Fruit fly (Drosophila melanogaster) whole organism, wandering third instar larva: Measurements from ENCODE around the gene Naa15-16.

Experiments used
- Abd-B ChIP-seq: fragments of >200 bp; optimal IDR thresholded peaks from 2 replicates; lab custom pipeline; 2017; ENCODE audit warnings: missing biosample characterization, missing genetic modification characterization
- CG32264 ChIP-seq: fragments of 200-800 bp; sonication (Bioruptor generic); optimal IDR thresholded peaks from 2 replicates; lab custom pipeline; 2016; ENCODE audit warnings: missing biosample characterization, missing genetic modification characterization
- CG9705 ChIP-seq: fragments of 200-800 bp; sonication (Bioruptor generic); optimal IDR thresholded peaks from 2 replicates; lab custom pipeline; 2018; ENCODE audit warnings: missing biosample characterization, mild to moderate bottlenecking, missing genetic modification characterization
- CrebA ChIP-seq: fragments of 200-800 bp; sonication (Bioruptor generic); optimal IDR thresholded peaks from 2 replicates; lab custom pipeline; 2016; ENCODE audit warnings: missing biosample characterization, mild to moderate bottlenecking, missing genetic modification characterization, borderline replicate concordance
- Dfd ChIP-seq: fragments of >200 bp; optimal IDR thresholded peaks from 2 replicates; lab custom pipeline; 2017; ENCODE audit warnings: missing biosample characterization, missing genetic modification characterization
- Dif ChIP-seq: fragments of 200-275, 200-300 bp; sonication (Bioruptor generic); optimal IDR thresholded peaks from 2 replicates; lab custom pipeline; 2018; ENCODE audit warnings: missing biosample characterization, missing genetic modification characterization; ENCODE audit not compliant: partially characterized antibody
- GATAd ChIP-seq: sonication (Bioruptor generic); optimal IDR thresholded peaks from 2 replicates; lab custom pipeline; 2016; ENCODE audit warnings: missing biosample characterization, missing genetic modification characterization
- HLH106 ChIP-seq: fragments of 200-800 bp; optimal IDR thresholded peaks from 3 replicates; lab custom pipeline; 2019; ENCODE audit warnings: missing biosample characterization, mild to moderate bottlenecking, missing genetic modification characterization, moderate library complexity
- Hnf4 ChIP-seq: fragments of 200-800 bp; sonication (Bioruptor generic); optimal IDR thresholded peaks from 2 replicates; lab custom pipeline; 2016; ENCODE audit warnings: missing biosample characterization, mild to moderate bottlenecking, missing genetic modification characterization
- Hr78 ChIP-seq: fragments of >200 bp; optimal IDR thresholded peaks from 2 replicates; lab custom pipeline; 2017; ENCODE audit warnings: missing biosample characterization, missing genetic modification characterization
- Hr83 ChIP-seq: fragments of 200-300 bp; sonication (Bioruptor generic); optimal IDR thresholded peaks from 2 replicates; lab custom pipeline; 2016; ENCODE audit warnings: missing biosample characterization, mild to moderate bottlenecking, missing genetic modification characterization, moderate library complexity; ENCODE audit not compliant: poor library complexity, severe bottlenecking
- Jra ChIP-seq: sonication (Bioruptor generic); optimal IDR thresholded peaks from 2 replicates; lab custom pipeline; 2016; ENCODE audit warnings: missing biosample characterization, missing genetic modification characterization
- Mio ChIP-seq: sonication (Bioruptor generic); optimal IDR thresholded peaks from 2 replicates; lab custom pipeline; 2016; ENCODE audit warnings: missing biosample characterization, missing genetic modification characterization
- Myc ChIP-seq: fragments of >200 bp; optimal IDR thresholded peaks from 2 replicates; lab custom pipeline; 2017
- N ChIP-seq: fragments of >200 bp; optimal IDR thresholded peaks from 2 replicates; lab custom pipeline; 2018; ENCODE audit warnings: missing biosample characterization, missing external identifiers, missing genetic modification characterization
- OdsH ChIP-seq: fragments of 200-800 bp; sonication (Bioruptor generic); optimal IDR thresholded peaks from 2 replicates; lab custom pipeline; 2016; ENCODE audit warnings: missing biosample characterization, mild to moderate bottlenecking, missing genetic modification characterization
- Rel ChIP-seq, 2 experiments: fragments of 200-800 bp; sonication (Bioruptor generic) in 1 of 2; optimal IDR thresholded peaks; 2 replicates in 1 of 2; 3 replicates in 1 of 2; lab custom pipeline; 2016 to 2019; ENCODE audit warnings: mild to moderate bottlenecking in 2 of 2, missing biosample characterization in 2 of 2, missing genetic modification characterization in 2 of 2, moderate library complexity in 1 of 2
- Sp1 ChIP-seq: fragments of 200-800 bp; sonication (Bioruptor generic); optimal IDR thresholded peaks from 3 replicates; lab custom pipeline; 2019; ENCODE audit warnings: missing biosample characterization, mild to moderate bottlenecking, missing genetic modification characterization, moderate library complexity
- Vsx2 ChIP-seq: fragments of 200-300, 225-300 bp; sonication (Bioruptor generic); optimal IDR thresholded peaks from 2 replicates; lab custom pipeline; 2018; ENCODE audit warnings: missing biosample characterization, missing genetic modification characterization; ENCODE audit not compliant: partially characterized antibody
- br ChIP-seq: fragments of 200-800 bp; sonication (Bioruptor generic); optimal IDR thresholded peaks from 2 replicates; lab custom pipeline; 2016; ENCODE audit warnings: missing biosample characterization, missing genetic modification characterization
- brk ChIP-seq: fragments of 200-800 bp; sonication (Bioruptor generic); optimal IDR thresholded peaks from 2 replicates; lab custom pipeline; 2016; ENCODE audit warnings: missing biosample characterization, mild to moderate bottlenecking, missing genetic modification characterization
- dl ChIP-seq, 2 experiments: fragments of 175-275, 200-275 bp in 1 of 2; fragments of 200-275 bp in 1 of 2; sonication (Bioruptor generic); optimal IDR thresholded peaks; lab custom pipeline; 2018; ENCODE audit warnings: mild to moderate bottlenecking in 2 of 2, missing biosample characterization in 2 of 2, missing genetic modification characterization in 2 of 2, moderate library complexity in 2 of 2; ENCODE audit not compliant: partially characterized antibody in 2 of 2, insufficient read depth in 1 of 2
- dmrt93B ChIP-seq: fragments of 200-800 bp; sonication (Bioruptor generic); optimal IDR thresholded peaks from 2 replicates; lab custom pipeline; 2018; ENCODE audit warnings: missing biosample characterization, mild to moderate bottlenecking, missing genetic modification characterization
- dsf ChIP-seq: sonication (Bioruptor generic); optimal IDR thresholded peaks from 2 replicates; lab custom pipeline; 2016; ENCODE audit warnings: missing biosample characterization, missing genetic modification characterization, borderline replicate concordance
- ey ChIP-seq: fragments of 200-800 bp; sonication (Bioruptor generic); optimal IDR thresholded peaks from 2 replicates; lab custom pipeline; 2016; ENCODE audit warnings: missing biosample characterization, missing genetic modification characterization
- foxo ChIP-seq, 2 experiments: fragments of 200-800 bp; sonication (Bioruptor generic); optimal IDR thresholded peaks; 2 replicates in 1 of 2; 3 replicates in 1 of 2; lab custom pipeline; 2016 to 2017; ENCODE audit warnings: missing biosample characterization in 2 of 2, missing genetic modification characterization in 2 of 2
- fru ChIP-seq: fragments of 200-800 bp; sonication (Bioruptor generic); optimal IDR thresholded peaks from 3 replicates; lab custom pipeline; 2016; ENCODE audit warnings: missing biosample characterization, mild to moderate bottlenecking, missing genetic modification characterization
- h ChIP-seq: fragments of 200-800 bp; sonication (Bioruptor generic); optimal IDR thresholded peaks from 3 replicates; lab custom pipeline; 2016; ENCODE audit warnings: missing biosample characterization, mild to moderate bottlenecking, missing genetic modification characterization
- jim ChIP-seq: fragments of 175-275, 200-325 bp; sonication (Bioruptor generic); optimal IDR thresholded peaks from 2 replicates; lab custom pipeline; 2016; ENCODE audit warnings: missing biosample characterization, mild to moderate bottlenecking, missing genetic modification characterization
- lola ChIP-seq: fragments of >200 bp; optimal IDR thresholded peaks from 2 replicates; lab custom pipeline; 2017; ENCODE audit warnings: missing biosample characterization, missing genetic modification characterization
- pan ChIP-seq: fragments of >200 bp; optimal IDR thresholded peaks from 2 replicates; lab custom pipeline; 2017
- psq ChIP-seq: fragments of 200-800 bp; sonication (Bioruptor generic); optimal IDR thresholded peaks from 3 replicates; lab custom pipeline; 2017; ENCODE audit warnings: missing biosample characterization, mild to moderate bottlenecking, missing genetic modification characterization, moderate library complexity
- rgr ChIP-seq: fragments of 200-800 bp; sonication (Bioruptor generic); optimal IDR thresholded peaks from 3 replicates; lab custom pipeline; 2016; ENCODE audit warnings: missing biosample characterization, mild to moderate bottlenecking, missing genetic modification characterization
- sage ChIP-seq: fragments of 200-800 bp; sonication (Bioruptor generic); optimal IDR thresholded peaks from 2 replicates; lab custom pipeline; 2016; ENCODE audit warnings: missing biosample characterization, mild to moderate bottlenecking, missing genetic modification characterization
- sv ChIP-seq: fragments of 200-800 bp; sonication (Bioruptor generic); optimal IDR thresholded peaks from 3 replicates; lab custom pipeline; 2016; ENCODE audit warnings: missing biosample characterization, missing genetic modification characterization
- tai ChIP-seq: sonication (Bioruptor generic); optimal IDR thresholded peaks from 2 replicates; lab custom pipeline; 2016; ENCODE audit warnings: missing biosample characterization, missing genetic modification characterization
- usp ChIP-seq: fragments of >200 bp; optimal IDR thresholded peaks from 2 replicates; lab custom pipeline; 2017; ENCODE audit warnings: missing biosample characterization, missing genetic modification characterization
- woc ChIP-seq: sonication (Bioruptor generic); optimal IDR thresholded peaks from 2 replicates; lab custom pipeline; 2016; ENCODE audit warnings: missing biosample characterization, mild to moderate bottlenecking, missing genetic modification characterization

Gene Naa15-16

DNA sequence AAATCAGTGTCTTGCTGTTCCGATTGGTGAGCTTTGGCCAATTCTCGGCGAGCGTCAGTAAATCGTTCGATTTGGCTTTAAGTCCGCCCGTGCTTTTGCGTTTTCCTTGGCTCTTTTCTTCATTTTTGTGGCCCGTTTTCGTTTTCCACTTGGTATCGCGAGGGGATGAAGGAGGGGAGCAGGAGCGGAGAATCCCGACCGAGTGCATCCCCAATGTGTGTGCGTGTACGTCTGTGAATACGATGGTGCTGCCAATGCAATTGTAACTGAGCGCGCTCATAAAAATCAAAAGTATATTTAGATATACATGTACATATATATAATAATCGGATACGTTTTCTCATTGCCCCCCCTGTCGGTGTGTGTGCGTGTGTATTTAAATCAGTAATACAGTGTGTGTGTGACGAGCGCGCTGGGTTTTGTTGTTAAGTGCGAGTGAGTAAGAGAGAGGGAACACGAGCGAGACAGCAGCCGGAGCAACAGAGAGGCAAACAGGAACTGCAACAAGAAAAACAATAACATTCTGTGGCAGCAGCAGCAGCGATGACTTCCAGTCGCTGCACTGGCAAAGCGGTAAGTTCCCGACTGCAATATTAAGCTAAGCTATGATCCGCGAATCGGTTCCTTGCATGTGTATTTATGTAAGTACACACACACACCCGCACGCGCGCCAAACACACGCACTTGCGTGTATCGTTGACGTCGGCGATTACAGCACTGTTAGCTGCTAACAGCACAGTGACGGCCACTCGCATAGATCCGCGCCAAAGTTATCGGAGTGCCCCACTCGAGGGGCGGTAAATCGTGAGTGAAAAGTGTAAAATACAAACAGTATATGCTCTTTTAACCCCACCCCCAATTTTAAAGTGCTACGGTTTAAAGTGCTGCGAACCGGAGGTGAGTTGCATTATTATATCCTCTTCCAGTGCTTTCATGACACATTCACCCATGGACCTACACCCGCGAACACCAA lies 16.1 kb downstream of the Naa15-16 start:
- TF ChIP-seq woc (GFP tag; lab: Kevin White, UChicago) (peak; percentile 28), usp (GFP tag; lab: Kevin White, UChicago) (no peak), fru (GFP tag; lab: Kevin White, UChicago) (peak; percentile 65), N (GFP tag; lab: Kevin White, UChicago) (peak; percentile 76), OdsH (GFP tag; lab: Kevin White, UChicago) (peak; percentile 26), rgr (GFP tag; lab: Kevin White, UChicago) (peak; percentile 41), foxo (GFP tag; optimal IDR thresholded peaks at IDR 0.05; lab: Kevin White, UChicago) (peak in 1 of 2 experiments; percentile 62), dl (GFP tag; optimal IDR thresholded peaks at IDR 0.05; lab: Kevin White, UChicago; ENCODE audit: insufficient read depth in 1 of 2, partially characterized antibody in 2 of 2) (no peak), HLH106 (tag; lab: Kevin White, UChicago) (peak; percentile 58), h (GFP tag; lab: Kevin White, UChicago) (peak; percentile 18), psq (GFP tag; lab: Kevin White, UChicago) (no peak), Vsx2 (GFP tag; lab: Kevin White, UChicago) (no peak), Sp1 (GFP tag; lab: Kevin White, UChicago) (peak; percentile 30), br (GFP tag; lab: Kevin White, UChicago) (peak; percentile 47), ey (GFP tag; lab: Kevin White, UChicago) (peak; percentile 54), Rel (GFP tag; optimal IDR thresholded peaks at IDR 0.05; lab: Kevin White, UChicago) (peak; percentile 36), Rel (tag; optimal IDR thresholded peaks at IDR 0.05; lab: Kevin White, UChicago) (peak; percentile 93), sv (GFP tag; lab: Kevin White, UChicago) (peak; percentile 36), tai (GFP tag; lab: Kevin White, UChicago) (no peak)
- TF ChIP-seq, all 38 proteins: peak for 13

DNA sequence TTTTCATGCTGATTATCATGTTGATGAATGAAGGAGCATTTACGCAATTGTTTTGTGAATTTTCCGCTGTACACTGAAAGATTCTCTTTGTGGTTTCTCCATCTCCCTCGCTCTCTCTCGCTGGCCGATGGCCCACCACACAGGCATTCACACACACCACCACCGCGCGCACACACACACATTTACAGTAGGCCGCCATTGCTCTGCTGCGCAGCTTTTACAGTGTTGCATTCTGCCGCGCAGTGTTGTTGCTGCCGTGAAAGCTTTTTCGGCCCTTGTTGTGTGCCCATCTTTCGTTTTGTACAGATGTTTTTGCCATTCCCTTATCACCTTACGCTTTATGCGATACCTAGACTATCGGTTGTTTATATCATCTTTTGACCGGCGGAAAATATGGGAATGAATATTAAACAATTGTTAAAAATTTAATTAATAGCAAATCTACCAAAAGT lies 17.1 kb downstream of the Naa15-16 start:
- TF ChIP-seq CG9705 (GFP tag; lab: Kevin White, UChicago) = peak; percentile 9
- TF ChIP-seq Hr78 (GFP tag; lab: Kevin White, UChicago) = no peak
- no peak for TF ChIP-seq Vsx2 (GFP tag; lab: Kevin White, UChicago)
- TF ChIP-seq Jra = peak; percentile 16
- peak; percentile 79 for TF ChIP-seq Hr83 (GFP tag; lab: Kevin White, UChicago)
- no peak for TF ChIP-seq dsf
- no peak for TF ChIP-seq GATAd (GFP tag; lab: Kevin White, UChicago)
- TF ChIP-seq rgr (GFP tag; lab: Kevin White, UChicago) = peak; percentile 55
- no peak for TF ChIP-seq Myc (lab: Kevin White, UChicago)
- no peak for TF ChIP-seq usp (GFP tag; lab: Kevin White, UChicago)
- peak; percentile 7 for TF ChIP-seq fru (GFP tag; lab: Kevin White, UChicago)
- TF ChIP-seq h (GFP tag; lab: Kevin White, UChicago) = peak; percentile 76
- TF ChIP-seq Sp1 (GFP tag; lab: Kevin White, UChicago) = peak; percentile 26
- TF ChIP-seq Mio (GFP tag; lab: Kevin White, UChicago) = no peak
- peak; percentile 72 for TF ChIP-seq Hnf4 (GFP tag; lab: Kevin White, UChicago)
- no peak for TF ChIP-seq Abd-B (GFP tag; lab: Kevin White, UChicago)
- TF ChIP-seq lola (GFP tag; lab: Kevin White, UChicago) = no peak
- no peak for TF ChIP-seq pan (lab: Kevin White, UChicago)
- peak; percentile 19 for TF ChIP-seq HLH106 (tag; lab: Kevin White, UChicago)
- peak; percentile 58 for TF ChIP-seq br (GFP tag; lab: Kevin White, UChicago)
- TF ChIP-seq dl (GFP tag; optimal IDR thresholded peaks at IDR 0.05; lab: Kevin White, UChicago; ENCODE audit: insufficient read depth in 1 of 2, partially characterized antibody in 2 of 2) = peak in 1 of 2 experiments; percentile 52
- peak; percentile 46 for TF ChIP-seq woc (GFP tag; lab: Kevin White, UChicago)
- peak; percentile 10 for TF ChIP-seq dmrt93B
- TF ChIP-seq CG32264 (GFP tag; lab: Kevin White, UChicago) = peak; percentile 24
- TF ChIP-seq jim (GFP tag; lab: Kevin White, UChicago) = no peak
- TF ChIP-seq tai (GFP tag; lab: Kevin White, UChicago) = no peak
- peak; percentile 93 for TF ChIP-seq psq (GFP tag; lab: Kevin White, UChicago)
- TF ChIP-seq ey (GFP tag; lab: Kevin White, UChicago) = no peak
- peak in 1 of 2 experiments; percentile 45 for TF ChIP-seq foxo (GFP tag; optimal IDR thresholded peaks at IDR 0.05; lab: Kevin White, UChicago)
- TF ChIP-seq sv (GFP tag; lab: Kevin White, UChicago) = no peak
- TF ChIP-seq N (GFP tag; lab: Kevin White, UChicago) = peak; percentile 55
- no peak for TF ChIP-seq sage (GFP tag; lab: Kevin White, UChicago)
- peak; percentile 51 for TF ChIP-seq Dif (GFP tag; lab: Kevin White, UChicago)
- TF ChIP-seq CrebA (GFP tag; lab: Kevin White, UChicago) = no peak
- TF ChIP-seq Dfd (GFP tag; lab: Kevin White, UChicago) = no peak
- no peak for TF ChIP-seq brk
- peak; percentile 7 for TF ChIP-seq OdsH (GFP tag; lab: Kevin White, UChicago)
- TF ChIP-seq Rel (GFP tag; optimal IDR thresholded peaks at IDR 0.05; lab: Kevin White, UChicago) = no peak
- TF ChIP-seq Rel (tag; optimal IDR thresholded peaks at IDR 0.05; lab: Kevin White, UChicago) = peak; percentile 67
